Worm (Caenorhabditis elegans) whole organism, L1 larva: Measurements from ENCODE around the gene hsp-110.
A peak's percentile ranks its signal among the peaks of the same experiment; 100 is the strongest.

Source experiments
- C16A3.4 ChIP-seq: fragments of 150-350 bp; optimal IDR thresholded peaks from 2 replicates; lab custom pipeline; 2014; ENCODE audit warnings: missing biosample characterization, missing genetic modification characterization
- F16B12.6 ChIP-seq: fragments of 150-350 bp; optimal IDR thresholded peaks from 2 replicates; lab custom pipeline; 2014; ENCODE audit warnings: missing biosample characterization, missing genetic modification characterization
- Y116A8C.19 ChIP-seq: sonication (generic microtip); optimal IDR thresholded peaks from 2 replicates; lab custom pipeline; 2016; ENCODE audit warnings: missing compliant biosample characterization, missing genetic modification characterization, borderline replicate concordance
- aha-1 ChIP-seq: fragments of 150-350 bp; optimal IDR thresholded peaks from 2 replicates; lab custom pipeline; 2014; ENCODE audit warnings: missing biosample characterization, missing genetic modification characterization
- alr-1 ChIP-seq: fragments of 200-800 bp; sonication (Bioruptor generic); optimal IDR thresholded peaks from 2 replicates; lab custom pipeline; 2018; ENCODE audit warnings: borderline replicate concordance, mild to moderate bottlenecking, missing genetic modification characterization, missing compliant biosample characterization
- ama-1 ChIP-seq: fragments of 150-350 bp; optimal IDR thresholded peaks from 2 replicates; lab custom pipeline; 2014
- blmp-1 ChIP-seq: fragments of 150-350 bp; optimal IDR thresholded peaks from 2 replicates; lab custom pipeline; 2014; ENCODE audit warnings: missing biosample characterization, missing genetic modification characterization
- ceh-63 ChIP-seq: fragments of 200-800 bp; sonication (Bioruptor generic); optimal IDR thresholded peaks from 2 replicates; lab custom pipeline; 2018; ENCODE audit warnings: mild to moderate bottlenecking, missing genetic modification characterization, missing compliant biosample characterization
- ceh-8 ChIP-seq: fragments of 200-800 bp; sonication (Bioruptor generic); optimal IDR thresholded peaks from 2 replicates; lab custom pipeline; 2018; ENCODE audit warnings: mild to moderate bottlenecking, missing genetic modification characterization, moderate library complexity, missing compliant biosample characterization
- ceh-82 ChIP-seq, 3 experiments: fragments of 150-350 bp in 1 of 3; sonication (generic microtip) in 2 of 3; optimal IDR thresholded peaks; 2 replicates each; lab custom pipeline; 2014 to 2017; ENCODE audit warnings: missing biosample characterization in 3 of 3, missing genetic modification characterization in 3 of 3
- ceh-88 ChIP-seq: fragments of 200-800 bp; sonication (Bioruptor generic); IDR thresholded peaks from 2 replicates; pipeline ENCODE4 v1.3.6; 2022; ENCODE audit warnings: missing genetic modification characterization, missing compliant biosample characterization
- ceh-90 ChIP-seq: sonication (generic microtip); optimal IDR thresholded peaks from 2 replicates; lab custom pipeline; 2016; ENCODE audit warnings: missing genetic modification characterization, missing compliant biosample characterization
- ces-1 ChIP-seq: fragments of 150-350 bp; optimal IDR thresholded peaks from 2 replicates; lab custom pipeline; 2014; ENCODE audit warnings: missing biosample characterization, missing genetic modification reagents, missing genetic modification characterization
- dsc-1 ChIP-seq: sonication (generic microtip); optimal IDR thresholded peaks from 2 replicates; lab custom pipeline; 2016; ENCODE audit warnings: mild to moderate bottlenecking, missing genetic modification characterization, missing compliant biosample characterization
- efl-1 ChIP-seq, 4 experiments: fragments of 150-350 bp; optimal IDR thresholded peaks in 3 of 4; peaks in 1 of 4; 1 replicate in 1 of 4; 2 replicates in 3 of 4; lab custom pipeline; 2014; ENCODE audit warnings: missing biosample characterization in 2 of 4, missing genetic modification characterization in 2 of 4, missing genetic modification reagents in 2 of 4
- efl-3 ChIP-seq: fragments of 200-800 bp; sonication (Bioruptor generic); optimal IDR thresholded peaks from 2 replicates; lab custom pipeline; 2018; ENCODE audit warnings: mild to moderate bottlenecking, missing genetic modification characterization, missing compliant biosample characterization
- elt-2 ChIP-seq: sonication (generic microtip); optimal IDR thresholded peaks from 2 replicates; lab custom pipeline; 2016; ENCODE audit warnings: missing genetic modification characterization, mild to moderate bottlenecking, inconsistent platforms, missing compliant biosample characterization, missing genetic modification reagents
- ets-5 ChIP-seq: fragments of 200-800 bp; sonication (Bioruptor generic); IDR thresholded peaks from 2 replicates; pipeline ENCODE4 v1.3.6; 2022; ENCODE audit warnings: missing genetic modification characterization, missing compliant biosample characterization
- fkh-10 ChIP-seq: sonication (generic microtip); optimal IDR thresholded peaks from 2 replicates; lab custom pipeline; 2017; ENCODE audit warnings: missing biosample characterization, missing genetic modification reagents, missing genetic modification characterization
- fkh-4 ChIP-seq: sonication (generic microtip); optimal IDR thresholded peaks from 2 replicates; lab custom pipeline; 2016; ENCODE audit warnings: missing compliant biosample characterization, missing genetic modification characterization, borderline replicate concordance
- fkh-8 ChIP-seq: sonication (generic microtip); optimal IDR thresholded peaks from 2 replicates; lab custom pipeline; 2016; ENCODE audit warnings: mild to moderate bottlenecking, missing genetic modification characterization, missing compliant biosample characterization
- fos-1 ChIP-seq: fragments of 150-350 bp; optimal IDR thresholded peaks from 2 replicates; lab custom pipeline; 2014; ENCODE audit warnings: missing biosample characterization, missing genetic modification characterization
- hlh-17 ChIP-seq: fragments of 200-800 bp; sonication (Bioruptor generic); optimal IDR thresholded peaks from 2 replicates; lab custom pipeline; 2018; ENCODE audit warnings: missing genetic modification characterization, mild to moderate bottlenecking, missing compliant biosample characterization, moderate library complexity, borderline replicate concordance
- irx-1 ChIP-seq: sonication (generic microtip); optimal IDR thresholded peaks from 2 replicates; lab custom pipeline; 2016; ENCODE audit warnings: missing genetic modification characterization, missing compliant biosample characterization
- lin-15B ChIP-seq: fragments of 150-350 bp; sonication (generic microtip); optimal IDR thresholded peaks from 3 replicates; lab custom pipeline; 2014; ENCODE audit warnings: missing biosample characterization, missing genetic modification characterization
- lin-35 ChIP-seq, 2 experiments: fragments of 150-350 bp; optimal IDR thresholded peaks; 2 replicates each; lab custom pipeline; 2014; ENCODE audit warnings: missing biosample characterization in 2 of 2, missing genetic modification characterization in 2 of 2, missing genetic modification reagents in 2 of 2
- lin-39 ChIP-seq: fragments of 150-350 bp; optimal IDR thresholded peaks from 2 replicates; lab custom pipeline; 2014; ENCODE audit warnings: missing biosample characterization, missing genetic modification reagents, missing genetic modification characterization
- lir-3 ChIP-seq: sonication (generic microtip); optimal IDR thresholded peaks from 2 replicates; lab custom pipeline; 2016; ENCODE audit warnings: mild to moderate bottlenecking, missing genetic modification characterization, moderate library complexity, missing compliant biosample characterization; ENCODE audit not compliant: poor library complexity
- lsy-2 ChIP-seq, 2 experiments: fragments of 150-350 bp; optimal IDR thresholded peaks; 2 replicates each; lab custom pipeline; 2014; ENCODE audit warnings: missing biosample characterization in 2 of 2, missing genetic modification characterization in 2 of 2
- mab-9 ChIP-seq: fragments of 200-800 bp; sonication (Bioruptor generic); IDR thresholded peaks from 2 replicates; pipeline ENCODE4 v1.3.6; 2022; ENCODE audit warnings: missing genetic modification reagents, missing genetic modification characterization, missing compliant biosample characterization
- mef-2 ChIP-seq: fragments of 150-350 bp; optimal IDR thresholded peaks from 2 replicates; lab custom pipeline; 2014; ENCODE audit warnings: missing biosample characterization, missing genetic modification characterization
- nhr-11 ChIP-seq: fragments of 150-350 bp; optimal IDR thresholded peaks from 2 replicates; lab custom pipeline; 2014; ENCODE audit warnings: missing biosample characterization, missing genetic modification characterization
- nhr-12 ChIP-seq: sonication (generic microtip); optimal IDR thresholded peaks from 2 replicates; lab custom pipeline; 2017; ENCODE audit warnings: missing biosample characterization, missing genetic modification characterization
- nhr-20 ChIP-seq: sonication (generic microtip); optimal IDR thresholded peaks from 2 replicates; lab custom pipeline; 2016; ENCODE audit warnings: mild to moderate bottlenecking, missing genetic modification characterization, missing compliant biosample characterization
- nhr-237 ChIP-seq: fragments of 150-350 bp; optimal IDR thresholded peaks from 2 replicates; lab custom pipeline; 2014; ENCODE audit warnings: missing biosample characterization, missing genetic modification characterization
- nhr-71 ChIP-seq: sonication (generic microtip); optimal IDR thresholded peaks from 2 replicates; lab custom pipeline; 2016; ENCODE audit warnings: mild to moderate bottlenecking, missing genetic modification characterization, moderate library complexity, missing compliant biosample characterization
- nhr-76 ChIP-seq: sonication (generic microtip); optimal IDR thresholded peaks from 2 replicates; lab custom pipeline; 2017; ENCODE audit warnings: missing biosample characterization, missing genetic modification characterization
- nhr-77 ChIP-seq: fragments of 150-350 bp; optimal IDR thresholded peaks from 2 replicates; lab custom pipeline; 2014; ENCODE audit warnings: missing biosample characterization, missing genetic modification characterization
- nhr-85 ChIP-seq: sonication (generic microtip); peaks from one replicate; lab custom pipeline; 2016; ENCODE audit warnings: missing genetic modification characterization, inconsistent platforms, missing compliant biosample characterization
- nhr-90 ChIP-seq: sonication (generic microtip); optimal IDR thresholded peaks from 2 replicates; lab custom pipeline; 2016; ENCODE audit warnings: mild to moderate bottlenecking, missing genetic modification characterization, missing compliant biosample characterization; ENCODE audit not compliant: poor library complexity
- pag-3 ChIP-seq: sonication (generic microtip); optimal IDR thresholded peaks from 2 replicates; lab custom pipeline; 2017; ENCODE audit warnings: missing genetic modification characterization, mild to moderate bottlenecking, missing compliant biosample characterization, antibody characterized with exemption, borderline replicate concordance; ENCODE audit not compliant: insufficient read depth
- pax-3 ChIP-seq: fragments of 200-800 bp; sonication (Bioruptor generic); optimal IDR thresholded peaks from 2 replicates; lab custom pipeline; 2018; ENCODE audit warnings: mild to moderate bottlenecking, missing genetic modification characterization, moderate library complexity, missing compliant biosample characterization
- pqm-1 ChIP-seq: sonication (generic microtip); optimal IDR thresholded peaks from 3 replicates; lab custom pipeline; 2017; ENCODE audit warnings: missing biosample characterization, missing genetic modification characterization
- rnt-1 ChIP-seq: sonication (generic microtip); optimal IDR thresholded peaks from 2 replicates; lab custom pipeline; 2016; ENCODE audit warnings: mild to moderate bottlenecking, missing genetic modification characterization, moderate library complexity, missing compliant biosample characterization
- sptf-1 ChIP-seq: fragments of 150-350 bp; optimal IDR thresholded peaks from 2 replicates; lab custom pipeline; 2014; ENCODE audit warnings: missing biosample characterization, missing genetic modification characterization
- tbx-2 ChIP-seq: sonication (generic microtip); optimal IDR thresholded peaks from 2 replicates; lab custom pipeline; 2016; ENCODE audit warnings: missing genetic modification characterization, missing compliant biosample characterization
- unc-30 ChIP-seq: sonication (generic microtip); optimal IDR thresholded peaks from 2 replicates; lab custom pipeline; 2017; ENCODE audit warnings: missing biosample characterization, missing genetic modification characterization
- unc-62 ChIP-seq: fragments of 150-350 bp; optimal IDR thresholded peaks from 2 replicates; lab custom pipeline; 2014; ENCODE audit warnings: missing biosample characterization, missing genetic modification reagents, missing genetic modification characterization
- vab-15 ChIP-seq: sonication (generic microtip); optimal IDR thresholded peaks from 2 replicates; lab custom pipeline; 2017; ENCODE audit warnings: missing genotype, mild to moderate bottlenecking, missing genetic modification characterization, missing compliant biosample characterization
- xbp-1 ChIP-seq: sonication (generic microtip); optimal IDR thresholded peaks from 2 replicates; lab custom pipeline; 2016; ENCODE audit warnings: missing genetic modification characterization, missing compliant biosample characterization
- zag-1 ChIP-seq: fragments of 150-350 bp; optimal IDR thresholded peaks from 2 replicates; lab custom pipeline; 2014; ENCODE audit warnings: missing biosample characterization, missing genetic modification characterization
- zip-4 ChIP-seq: fragments of 200-800 bp; sonication (Bioruptor generic); optimal IDR thresholded peaks from 2 replicates; lab custom pipeline; 2018; ENCODE audit warnings: mild to moderate bottlenecking, missing genetic modification characterization, moderate library complexity, missing compliant biosample characterization

Gene hsp-110

ce11 chrIII:8446940-8447403 lies 263 bp upstream of the hsp-110 start, which contains the start of gene rpn-3 (continued):
- TF ChIP-seq blmp-1 (tag; lab: Kevin White, UChicago) (peak; percentile 85), lin-35 (GFP tag; optimal IDR thresholded peaks at IDR 0.05; lab: Kevin White, UChicago) (peak; percentile 93), fkh-8 (peak; percentile 99), irx-1 (tag; lab: Kevin White, UChicago) (peak; percentile 92), unc-62 (GFP tag; lab: Kevin White, UChicago) (no peak), ets-5 (no peak), nhr-20 (peak; percentile 98), zip-4 (GFP tag; lab: Kevin White, UChicago) (peak; percentile 89), ceh-8 (GFP tag; lab: Kevin White, UChicago) (peak; percentile 85), xbp-1 (tag; lab: Kevin White, UChicago) (peak; percentile 96), lsy-2 (tag; optimal IDR thresholded peaks at IDR 0.05; lab: Kevin White, UChicago) (peak; percentile 97), zag-1 (tag; lab: Kevin White, UChicago) (peak; percentile 63), fos-1 (tag; lab: Kevin White, UChicago) (peak; percentile 96), nhr-85 (tag; lab: Kevin White, UChicago) (peak; percentile 96), lin-15B (tag; lab: Kevin White, UChicago) (peak; percentile 96), fkh-10 (GFP tag; lab: Kevin White, UChicago) (peak; percentile 89), efl-3 (peak; percentile 69), ceh-90 (tag; lab: Kevin White, UChicago) (peak; percentile 61), rnt-1 (peak; percentile 93), F16B12.6 (peak; percentile 23), nhr-11 (tag; lab: Kevin White, UChicago) (peak; percentile 93), mef-2 (peak; percentile 69), efl-1 (optimal IDR thresholded peaks at IDR 0.05; lab: Kevin White, UChicago) (peak; percentile 93 to 95), efl-1 (GFP tag; optimal IDR thresholded peaks at IDR 0.05 in 1 of 2; lab: Kevin White, UChicago) (peak; percentile 87 to 98), lir-3 (tag; lab: Kevin White, UChicago) (peak; percentile 82), nhr-12 (tag; lab: Kevin White, UChicago) (no peak), nhr-77 (peak; percentile 95), unc-30 (no peak), ama-1 (lab: Kevin White, UChicago) (peak; percentile 77), pag-3 (tag; lab: Kevin White, UChicago) (peak; percentile 77), fkh-4 (tag; lab: Kevin White, UChicago) (peak; percentile 64), C16A3.4 (tag; lab: Kevin White, UChicago) (peak; percentile 99), lin-39 (peak; percentile 95), nhr-90 (tag; lab: Kevin White, UChicago) (peak; percentile 94), elt-2 (tag; lab: Kevin White, UChicago) (peak; percentile 75), aha-1 (tag; lab: Kevin White, UChicago) (peak; percentile 71), ceh-82 (tag; optimal IDR thresholded peaks at IDR 0.05; lab: Kevin White, UChicago) (peak; percentile 97 to 99 (median 98)), ces-1 (GFP tag; lab: Kevin White, UChicago) (no peak), nhr-76 (tag; lab: Kevin White, UChicago) (peak; percentile 61), ceh-63 (GFP tag; lab: Kevin White, UChicago) (no peak), sptf-1 (tag; lab: Kevin White, UChicago) (no peak), pax-3 (peak; percentile 89), pqm-1 (tag; lab: Kevin White, UChicago) (peak; percentile 53), nhr-237 (tag; lab: Kevin White, UChicago) (peak; percentile 97), Y116A8C.19 (no peak), tbx-2 (tag; lab: Kevin White, UChicago) (peak; percentile 96), dsc-1 (tag; lab: Kevin White, UChicago) (peak; percentile 98), alr-1 (no peak), mab-9 (GFP tag; lab: Robert Waterston, UW) (peak; percentile 96), vab-15 (tag; lab: Kevin White, UChicago) (peak; percentile 43), ceh-88 (GFP tag; lab: Robert Waterston, UW) (peak; percentile 90), hlh-17 (GFP tag; lab: Kevin White, UChicago) (no peak), nhr-71 (tag; lab: Kevin White, UChicago) (peak; percentile 98)
